Worm (Caenorhabditis elegans) whole organism, L4 larva: ENCODE data around the gene F39F10.2.

Experiments
- F10B5.3 ChIP-seq: sonication (generic microtip); optimal IDR thresholded peaks from 2 replicates; lab custom pipeline; 2016; ENCODE audit warnings: mild to moderate bottlenecking, missing genetic modification characterization, missing compliant biosample characterization
- F37D6.2 ChIP-seq: sonication (generic microtip); optimal IDR thresholded peaks from 2 replicates; lab custom pipeline; 2016; ENCODE audit warnings: mild to moderate bottlenecking, missing genetic modification characterization, missing compliant biosample characterization
- F49E8.2 ChIP-seq: sonication (generic microtip); optimal IDR thresholded peaks from 2 replicates; lab custom pipeline; 2016; ENCODE audit warnings: missing compliant biosample characterization, mild to moderate bottlenecking, missing genetic modification characterization, borderline replicate concordance
- R02D3.7 ChIP-seq: fragments of 150-350 bp; sonication (generic microtip); optimal IDR thresholded peaks from 3 replicates; lab custom pipeline; 2014; ENCODE audit warnings: missing biosample characterization, missing genetic modification characterization
- T20F7.1 ChIP-seq: fragments of 200-800 bp; sonication (Bioruptor generic); optimal IDR thresholded peaks from 2 replicates; lab custom pipeline; 2018; ENCODE audit warnings: mild to moderate bottlenecking, missing genetic modification characterization, missing compliant biosample characterization
- Y105C5A.15 ChIP-seq: fragments of 200-800 bp; sonication (Bioruptor generic); IDR thresholded peaks from 2 replicates; pipeline ENCODE4 v1.3.6; 2022; ENCODE audit warnings: missing genetic modification characterization, missing compliant biosample characterization
- Y48G9A.11 ChIP-seq: fragments of 200-800 bp; sonication (Bioruptor generic); IDR thresholded peaks from 2 replicates; pipeline ENCODE4 v1.3.6; 2022; ENCODE audit warnings: missing genetic modification reagents, missing genetic modification characterization, missing compliant biosample characterization
- Y5F2A.4 ChIP-seq: fragments of 200-800 bp; sonication (Bioruptor generic); optimal IDR thresholded peaks from 2 replicates; lab custom pipeline; 2018; ENCODE audit warnings: mild to moderate bottlenecking, missing genetic modification characterization, missing compliant biosample characterization
- aha-1 ChIP-seq: fragments of 150-350 bp; peaks from one replicate; lab custom pipeline; 2014; ENCODE audit warnings: missing biosample characterization, missing genetic modification characterization
- aly-2 ChIP-seq: sonication (generic microtip); optimal IDR thresholded peaks from 2 replicates; lab custom pipeline; 2018; ENCODE audit warnings: missing biosample characterization, missing genetic modification characterization
- ama-1 ChIP-seq: fragments of 150-350 bp; optimal IDR thresholded peaks from 2 replicates; lab custom pipeline; 2014; ENCODE audit warnings: inconsistent platforms, mixed read lengths
- arid-1 ChIP-seq: fragments of 200-800 bp; sonication (Bioruptor generic); conservative IDR thresholded peaks from 2 replicates; pipeline ENCODE4 v1.3.6; 2022; ENCODE audit warnings: missing genetic modification reagents, missing genetic modification characterization, missing compliant biosample characterization
- attf-4 ChIP-seq: sonication (generic microtip); optimal IDR thresholded peaks from 3 replicates; lab custom pipeline; 2017; ENCODE audit warnings: missing biosample characterization, missing genetic modification characterization
- ceh-28 ChIP-seq: fragments of 150-350 bp; optimal IDR thresholded peaks from 2 replicates; lab custom pipeline; 2014; ENCODE audit warnings: missing biosample characterization, missing genetic modification reagents, missing genetic modification characterization
- ceh-62 ChIP-seq: sonication (generic microtip); optimal IDR thresholded peaks from 2 replicates; lab custom pipeline; 2017; ENCODE audit warnings: missing biosample characterization, missing genetic modification characterization
- ceh-82 ChIP-seq: sonication (generic microtip); optimal IDR thresholded peaks from 2 replicates; lab custom pipeline; 2017; ENCODE audit warnings: missing biosample characterization, missing genetic modification characterization
- ces-1 ChIP-seq: fragments of 150-350 bp; sonication (generic microtip); optimal IDR thresholded peaks from 4 replicates; lab custom pipeline; 2014; ENCODE audit warnings: missing biosample characterization, missing genetic modification reagents, missing genetic modification characterization
- daf-19 ChIP-seq: fragments of 200-800 bp; sonication (Bioruptor generic); conservative IDR thresholded peaks from 2 replicates; pipeline ENCODE4 v1.3.6; 2022; ENCODE audit warnings: missing genetic modification characterization, missing compliant biosample characterization
- dmd-9 ChIP-seq: fragments of 200-800 bp; sonication (Bioruptor generic); IDR thresholded peaks from 2 replicates; pipeline ENCODE4 v1.3.6; 2022; ENCODE audit warnings: missing genetic modification reagents, missing genetic modification characterization, missing compliant biosample characterization
- dpl-1 ChIP-seq: fragments of 150-350 bp; optimal IDR thresholded peaks from 2 replicates; lab custom pipeline; 2014; ENCODE audit warnings: missing biosample characterization, missing genetic modification reagents, missing genetic modification characterization
- duxl-1 ChIP-seq: sonication (generic microtip); optimal IDR thresholded peaks from 2 replicates; lab custom pipeline; 2016; ENCODE audit warnings: mild to moderate bottlenecking, missing genetic modification characterization, moderate library complexity, missing compliant biosample characterization; ENCODE audit not compliant: poor library complexity
- dve-1 ChIP-seq: sonication (generic microtip); optimal IDR thresholded peaks from 2 replicates; lab custom pipeline; 2017; ENCODE audit warnings: antibody characterized with exemption, mild to moderate bottlenecking, missing genetic modification characterization, missing compliant biosample characterization; ENCODE audit not compliant: insufficient read depth
- egl-43 ChIP-seq: fragments of 200-800 bp; sonication (Bioruptor generic); IDR thresholded peaks from 2 replicates; pipeline ENCODE4 v1.3.6; 2022; ENCODE audit warnings: missing genetic modification reagents, missing genetic modification characterization, missing compliant biosample characterization
- gei-8 ChIP-seq: fragments of 200-800 bp; sonication (Bioruptor generic); optimal IDR thresholded peaks from 2 replicates; lab custom pipeline; 2018; ENCODE audit warnings: mild to moderate bottlenecking, missing genetic modification characterization, missing compliant biosample characterization
- hlh-11 ChIP-seq: fragments of 200-800 bp; sonication (Bioruptor generic); optimal IDR thresholded peaks from 2 replicates; lab custom pipeline; 2018; ENCODE audit warnings: mild to moderate bottlenecking, missing genetic modification characterization, missing compliant biosample characterization
- lin-13 ChIP-seq: fragments of 150-350 bp; optimal IDR thresholded peaks from 2 replicates; lab custom pipeline; 2014; ENCODE audit warnings: missing biosample characterization, missing genetic modification reagents, missing genetic modification characterization
- lin-15B ChIP-seq: fragments of 150-350 bp; sonication (generic microtip); optimal IDR thresholded peaks from 3 replicates; lab custom pipeline; 2014; ENCODE audit warnings: missing biosample characterization, missing genetic modification characterization
- mep-1 ChIP-seq: fragments of 150-350 bp; sonication (generic microtip); optimal IDR thresholded peaks from 3 replicates; lab custom pipeline; 2014; ENCODE audit warnings: missing biosample characterization, missing genetic modification characterization
- mes-2 ChIP-seq: sonication (generic microtip); optimal IDR thresholded peaks from 2 replicates; lab custom pipeline; 2016; ENCODE audit warnings: missing genotype, mild to moderate bottlenecking, missing genetic modification characterization, missing compliant biosample characterization; ENCODE audit not compliant: poor library complexity, severe bottlenecking
- mxl-2 ChIP-seq: fragments of 200-800 bp; sonication (Bioruptor generic); conservative IDR thresholded peaks from 2 replicates; pipeline ENCODE4 v1.3.6; 2022; ENCODE audit warnings: missing genetic modification reagents, missing genetic modification characterization, missing compliant biosample characterization
- mxl-3 ChIP-seq: fragments of 200-800 bp; sonication (Bioruptor generic); optimal IDR thresholded peaks from 2 replicates; lab custom pipeline; 2018; ENCODE audit warnings: mild to moderate bottlenecking, missing genetic modification characterization, missing compliant biosample characterization
- nhr-10 ChIP-seq: fragments of 150-350 bp; optimal IDR thresholded peaks from 2 replicates; lab custom pipeline; 2014; ENCODE audit warnings: missing biosample characterization, missing genetic modification characterization
- nhr-11 ChIP-seq: fragments of 150-350 bp; optimal IDR thresholded peaks from 2 replicates; lab custom pipeline; 2014; ENCODE audit warnings: missing biosample characterization, missing genetic modification characterization
- nhr-237 ChIP-seq: sonication (generic microtip); optimal IDR thresholded peaks from 2 replicates; lab custom pipeline; 2017; ENCODE audit warnings: missing biosample characterization, missing genetic modification characterization
- nhr-28 ChIP-seq: fragments of 150-350 bp; optimal IDR thresholded peaks from 2 replicates; lab custom pipeline; 2014; ENCODE audit warnings: missing biosample characterization, missing genetic modification characterization
- nhr-76 ChIP-seq: fragments of 150-350 bp; optimal IDR thresholded peaks from 2 replicates; lab custom pipeline; 2014; ENCODE audit warnings: missing biosample characterization, missing genetic modification characterization
- set-16 ChIP-seq: fragments of 200-800 bp; sonication (Bioruptor generic); IDR thresholded peaks from 2 replicates; pipeline ENCODE4 v1.3.6; 2022; ENCODE audit warnings: missing genetic modification reagents, missing genetic modification characterization, missing compliant biosample characterization
- snpc-1.2 ChIP-seq: fragments of 200-800 bp; sonication (Bioruptor generic); IDR thresholded peaks from 2 replicates; pipeline ENCODE4 v1.3.6; 2022; ENCODE audit warnings: missing genetic modification reagents, missing genetic modification characterization, missing compliant biosample characterization
- snpc-4 ChIP-seq: fragments of 150-350 bp; optimal IDR thresholded peaks from 2 replicates; lab custom pipeline; 2014; ENCODE audit warnings: missing biosample characterization, missing genetic modification characterization
- spr-1 ChIP-seq: sonication (generic microtip); optimal IDR thresholded peaks from 2 replicates; lab custom pipeline; 2016; ENCODE audit warnings: mild to moderate bottlenecking, missing genetic modification characterization, missing compliant biosample characterization
- spr-3 ChIP-seq: fragments of 200-800 bp; sonication (Bioruptor generic); optimal IDR thresholded peaks from 2 replicates; lab custom pipeline; 2018; ENCODE audit warnings: mild to moderate bottlenecking, missing genetic modification characterization, missing compliant biosample characterization
- tra-1 ChIP-seq: fragments of 200-800 bp; sonication (Bioruptor generic); IDR thresholded peaks from 2 replicates; pipeline ENCODE4 v1.3.6; 2022; ENCODE audit warnings: missing genetic modification reagents, missing genetic modification characterization, missing compliant biosample characterization
- unc-62 ChIP-seq, 3 experiments: fragments of 150-350 bp in 1 of 3; sonication (generic microtip); optimal IDR thresholded peaks in 2 of 3; peaks in 1 of 3; 1 replicate in 1 of 3; 2 replicates in 2 of 3; lab custom pipeline; 2014 to 2017; ENCODE audit warnings: missing biosample characterization in 3 of 3, missing genetic modification characterization in 3 of 3, missing genetic modification reagents in 3 of 3, missing genotype in 1 of 3
- vab-7 ChIP-seq: fragments of 200-800 bp; sonication (Bioruptor generic); IDR thresholded peaks from 2 replicates; pipeline ENCODE4 v1.3.6; 2022; ENCODE audit warnings: missing genetic modification reagents, missing genetic modification characterization, missing compliant biosample characterization
- zag-1 ChIP-seq: fragments of 150-350 bp; optimal IDR thresholded peaks from 2 replicates; lab custom pipeline; 2014; ENCODE audit warnings: missing biosample characterization, missing genetic modification characterization
- zfp-3 ChIP-seq: fragments of 200-800 bp; sonication (Bioruptor generic); conservative IDR thresholded peaks from 2 replicates; pipeline ENCODE4 v1.3.6; 2022; ENCODE audit warnings: missing genetic modification reagents, missing genetic modification characterization, missing compliant biosample characterization
- ztf-11 ChIP-seq: fragments of 150-350 bp; optimal IDR thresholded peaks from 2 replicates; lab custom pipeline; 2014; ENCODE audit warnings: missing biosample characterization, missing genetic modification characterization
- ztf-7 ChIP-seq: fragments of 150-350 bp; optimal IDR thresholded peaks from 2 replicates; lab custom pipeline; 2014; ENCODE audit warnings: missing biosample characterization, missing genetic modification characterization

The F39F10.2 gene

ce11 chrX:16929560-16930332 lies 35.1 kb downstream of the F39F10.2 start (continued):
- TF ChIP-seq ceh-82 (tag; lab: Kevin White, UChicago) (no peak), tra-1 (GFP tag; lab: Robert Waterston, UW) (peak; percentile 95), nhr-10 (tag; lab: Kevin White, UChicago) (peak; percentile 85), nhr-237 (peak; percentile 62), ceh-28 (tag; lab: Kevin White, UChicago) (peak; percentile 67), mep-1 (tag; lab: Kevin White, UChicago) (peak; percentile 99), daf-19 (no peak), attf-4 (tag; lab: Kevin White, UChicago) (peak; percentile 52), gei-8 (GFP tag; lab: Kevin White, UChicago) (peak; percentile 96), spr-1 (peak; percentile 91), nhr-76 (tag; lab: Kevin White, UChicago) (peak; percentile 6), Y5F2A.4 (GFP tag; lab: Kevin White, UChicago) (no peak), zfp-3 (peak; percentile 85), zag-1 (tag; lab: Kevin White, UChicago) (peak; percentile 74), F49E8.2 (tag; lab: Kevin White, UChicago) (no peak), set-16 (peak; percentile 98), R02D3.7 (no peak), spr-3 (GFP tag; lab: Kevin White, UChicago) (peak; percentile 74), egl-43 (peak; percentile 90), arid-1 (GFP tag; lab: Robert Waterston, UW) (no peak; the same call in none of the 2 replicates), nhr-28 (tag; lab: Kevin White, UChicago) (peak; percentile 99), dpl-1 (GFP tag; lab: Kevin White, UChicago) (peak; percentile 68), F37D6.2 (peak; percentile 93)

- TF ChIP-seq dve-1 (tag; lab: Kevin White, UChicago) = no peak
- peak; percentile 69 for TF ChIP-seq ama-1 (lab: Kevin White, UChicago)
- no peak for TF ChIP-seq ces-1 (GFP tag; lab: Kevin White, UChicago)
- peak; percentile 8 for TF ChIP-seq mes-2
- peak; percentile 48 for TF ChIP-seq duxl-1
- TF ChIP-seq aha-1 (tag; lab: Kevin White, UChicago) = peak; percentile 93
- TF ChIP-seq unc-62 (GFP tag; optimal IDR thresholded peaks at IDR 0.05 in 1 of 2; lab: Kevin White, UChicago) = peak in 1 of 2 experiments; percentile 95
- TF ChIP-seq unc-62 (tag; optimal IDR thresholded peaks at IDR 0.05; lab: Kevin White, UChicago) = no peak
Measured at ce11 chrX:16930333-16930621, 35.6 kb downstream of the F39F10.2 start.

ce11 chrX:16930663-16931097 lies 36.0 kb downstream of the F39F10.2 start:
- TF ChIP-seq F10B5.3 (no peak), Y105C5A.15 (no peak), Y48G9A.11 (GFP tag; lab: Robert Waterston, UW) (peak; percentile 67), nhr-10 (tag; lab: Kevin White, UChicago) (peak; percentile 94), Y5F2A.4 (GFP tag; lab: Kevin White, UChicago) (peak; percentile 44), snpc-1.2 (GFP tag; lab: Robert Waterston, UW) (peak; percentile 85), zag-1 (tag; lab: Kevin White, UChicago) (no peak), aly-2 (tag; lab: Kevin White, UChicago) (no peak), zfp-3 (peak; percentile 93), hlh-11 (tag; lab: Kevin White, UChicago) (peak; percentile 52), lin-13 (peak; percentile 90), dmd-9 (GFP tag; lab: Robert Waterston, UW) (peak; percentile 55; the same call in 1 of the 2 replicates), T20F7.1 (no peak), nhr-11 (tag; lab: Kevin White, UChicago) (peak; percentile 67), nhr-237 (no peak), aha-1 (tag; lab: Kevin White, UChicago) (peak; percentile 99), vab-7 (GFP tag; lab: Robert Waterston, UW) (peak; percentile 61; the same call in 1 of the 2 replicates), ztf-11 (tag; lab: Kevin White, UChicago) (no peak), mxl-3 (GFP tag; lab: Kevin White, UChicago) (peak; percentile 67), lin-15B (tag; lab: Kevin White, UChicago) (no peak), snpc-4 (tag; lab: Kevin White, UChicago) (no peak), ceh-62 (tag; lab: Kevin White, UChicago) (peak; percentile 19), ceh-82 (tag; lab: Kevin White, UChicago) (no peak), ztf-7 (tag; lab: Kevin White, UChicago) (peak; percentile 55), mxl-2 (GFP tag; lab: Robert Waterston, UW) (peak; percentile 65; the same call in 1 of the 2 replicates)
